Fruit fly (Drosophila melanogaster): ENCODE measurements around the gene CG13723.

CG13723 gene

dm6 chr3L:17216263-17216662 lies 48.0 kb upstream of the CG13723 start (continued):
- peak; percentile 37; the same call in 2 of the 3 replicates for TF ChIP-seq row (GFP tag; IDR thresholded peaks at IDR 0.05)
- peak in 1 of 2 experiments; percentile 31 for TF ChIP-seq Hr51 (GFP tag; optimal IDR thresholded peaks at IDR 0.05)
- peak; percentile 25 for TF ChIP-seq CG18599 (GFP tag; optimal IDR thresholded peaks at IDR 0.05)
- TF ChIP-seq CG12391 (tag; optimal IDR thresholded peaks at IDR 0.05), result peak; percentile 4
- TF ChIP-seq Xrp1 (GFP tag; IDR thresholded peaks at IDR 0.05), result peak; percentile 47; the same call in 1 of the 2 replicates
- peak; percentile 49 for TF ChIP-seq gem (tag; optimal IDR thresholded peaks at IDR 0.05)
- TF ChIP-seq HLH3B (GFP tag; IDR thresholded peaks at IDR 0.05), result 0 out of 2 replicates have a peak, but pooled peaks have one; percentile 12
- TF ChIP-seq Blimp-1 (GFP tag; optimal IDR thresholded peaks at IDR 0.05), result peak; percentile 37
- TF ChIP-seq CG4328 (GFP tag; optimal IDR thresholded peaks at IDR 0.05), result no peak
- 0 out of 2 replicates have a peak, but pooled peaks have one; percentile 5 for TF ChIP-seq Ptx1 (GFP tag; IDR thresholded peaks at IDR 0.05)
- peak; percentile 13 for TF ChIP-seq Oli (tag; optimal IDR thresholded peaks at IDR 0.05)
- TF ChIP-seq grau (tag; optimal IDR thresholded peaks at IDR 0.05), result peak; percentile 30
- 0 out of 2 replicates have a peak, but pooled peaks have one; percentile 34 for TF ChIP-seq CG6689 (GFP tag; IDR thresholded peaks at IDR 0.05)
- 0 out of 3 replicates have a peak, but pooled peaks have one; percentile 10 for TF ChIP-seq dysf (GFP tag; IDR thresholded peaks at IDR 0.05)
- TF ChIP-seq gsb-n (tag; optimal IDR thresholded peaks at IDR 0.05), result no peak
- TF ChIP-seq nerfin-1 (tag; optimal IDR thresholded peaks at IDR 0.05), result peak; percentile 21
- 0 out of 2 replicates have a peak, but pooled peaks have one; percentile 28 for TF ChIP-seq CG31441 (GFP tag; IDR thresholded peaks at IDR 0.05)
- 0 out of 3 replicates have a peak, but pooled peaks have one; percentile 36 for TF ChIP-seq ci (GFP tag; IDR thresholded peaks at IDR 0.05)

- TF ChIP-seq Hr51 (GFP tag; optimal IDR thresholded peaks at IDR 0.05), result peak in 1 of 2 experiments; percentile 25
- TF ChIP-seq CG17802 (tag; optimal IDR thresholded peaks at IDR 0.05), result no peak
- no peak for TF ChIP-seq Bgb (GFP tag; IDR thresholded peaks at IDR 0.05; ENCODE audit: partially characterized antibody)
- TF ChIP-seq ap (GFP tag; IDR thresholded peaks at IDR 0.05), result no peak
- no peak for TF ChIP-seq croc (GFP tag; conservative IDR thresholded peaks at IDR 0.05)
- TF ChIP-seq Sox102F (GFP tag; optimal IDR thresholded peaks at IDR 0.05), result peak; percentile 12
- TF ChIP-seq rib (GFP tag; IDR thresholded peaks at IDR 0.05), result no peak
- peak; percentile 26 for TF ChIP-seq Oli (tag; optimal IDR thresholded peaks at IDR 0.05)
- no peak for TF ChIP-seq nom (GFP tag; optimal IDR thresholded peaks at IDR 0.05)
- TF ChIP-seq onecut (GFP tag; IDR thresholded peaks at IDR 0.05), result no peak
- no peak for TF ChIP-seq CG13624 (GFP tag; optimal IDR thresholded peaks at IDR 0.05)
- TF ChIP-seq pan (optimal IDR thresholded peaks at IDR 0.05), result no peak
- no peak for TF ChIP-seq pan (GFP tag; optimal IDR thresholded peaks at IDR 0.05 in 1 of 2, IDR thresholded peaks at IDR 0.05 in 1 of 2)
- no peak for TF ChIP-seq zen2 (GFP tag; IDR thresholded peaks at IDR 0.05; ENCODE audit: partially characterized antibody)
- no peak for TF ChIP-seq H2.0 (GFP tag; IDR thresholded peaks at IDR 0.05)
- TF ChIP-seq dimm (GFP tag; IDR thresholded peaks at IDR 0.05), result 0 out of 2 replicates have a peak, but pooled peaks have one; percentile 2
- TF ChIP-seq slbo (GFP tag; IDR thresholded peaks at IDR 0.05), result no peak
- TF ChIP-seq Scr (GFP tag; IDR thresholded peaks at IDR 0.05; ENCODE audit: partially characterized antibody), result no peak
- 0 out of 3 replicates have a peak, but pooled peaks have one; percentile 32 for TF ChIP-seq CG11695 (GFP tag; IDR thresholded peaks at IDR 0.05)
- no peak for TF ChIP-seq Hmr (GFP tag; optimal IDR thresholded peaks at IDR 0.05)
- TF ChIP-seq chm (GFP tag; IDR thresholded peaks at IDR 0.05), result no peak
- no peak for TF ChIP-seq Stat92E (GFP tag; optimal IDR thresholded peaks at IDR 0.05)
- TF ChIP-seq CG8281 (tag; optimal IDR thresholded peaks at IDR 0.05), result no peak
- no peak for TF ChIP-seq sqz (GFP tag; optimal IDR thresholded peaks at IDR 0.05)
- no peak for TF ChIP-seq ac (GFP tag; optimal IDR thresholded peaks at IDR 0.05)
- TF ChIP-seq HLH4C (GFP tag; IDR thresholded peaks at IDR 0.05; ENCODE audit: partially characterized antibody), result no peak
- peak; percentile 6 for TF ChIP-seq phol (tag; optimal IDR thresholded peaks at IDR 0.05)
- no peak for TF ChIP-seq CG11696 (GFP tag; IDR thresholded peaks at IDR 0.05)
- no peak for TF ChIP-seq sna (GFP tag; IDR thresholded peaks at IDR 0.05; ENCODE audit: partially characterized antibody)
- peak; percentile 22 for TF ChIP-seq CG2678 (tag; optimal IDR thresholded peaks at IDR 0.05)
- TF ChIP-seq CG9437 (GFP tag; optimal IDR thresholded peaks at IDR 0.05), result peak; percentile 15
- no peak for TF ChIP-seq wek (GFP tag; optimal IDR thresholded peaks at IDR 0.05)
Measured at dm6 chr3L:17219299-17219698, 44.9 kb upstream of the CG13723 start.
